Worm (Caenorhabditis elegans): ENCODE measurements around the gene K08D9.4.

Gene K08D9.4

ce11 chrV:3171625-3172024 is 28.6 kb downstream of the K08D9.4 start:
- TF ChIP-seq F10B5.3 (tag; optimal IDR thresholded peaks at IDR 0.05) (no peak), ceh-28 (tag; optimal IDR thresholded peaks at IDR 0.05) (peak; percentile 86)

- no peak for TF ChIP-seq nhr-48 (tag; optimal IDR thresholded peaks at IDR 0.05)
- TF ChIP-seq gei-8 (GFP tag; optimal IDR thresholded peaks at IDR 0.05): no peak
- TF ChIP-seq unc-130 (GFP tag; optimal IDR thresholded peaks at IDR 0.05): no peak
- TF ChIP-seq vab-7 (GFP tag; IDR thresholded peaks at IDR 0.05): no peak
- TF ChIP-seq zfp-3 (GFP tag; conservative IDR thresholded peaks at IDR 0.05): no peak
- no peak for TF ChIP-seq cey-2 (tag; optimal IDR thresholded peaks at IDR 0.05; ENCODE audit: borderline replicate concordance, insufficient read depth)
- TF ChIP-seq ztf-7 (tag; optimal IDR thresholded peaks at IDR 0.05): no peak
- no peak for TF ChIP-seq aly-2 (tag; optimal IDR thresholded peaks at IDR 0.05)
- no peak for TF ChIP-seq nhr-111 (GFP tag; optimal IDR thresholded peaks at IDR 0.05)
- no peak for TF ChIP-seq mxl-3 (GFP tag; optimal IDR thresholded peaks at IDR 0.05)
- no peak for TF ChIP-seq hif-1 (tag; optimal IDR thresholded peaks at IDR 0.05)
- TF ChIP-seq dmd-8 (GFP tag; IDR thresholded peaks at IDR 0.05): no peak
- TF ChIP-seq spr-3 (GFP tag; optimal IDR thresholded peaks at IDR 0.05): no peak
- TF ChIP-seq sdz-12 (GFP tag; optimal IDR thresholded peaks at IDR 0.05): no peak
Measured at ce11 chrV:3169838-3170237, 30.4 kb downstream of the K08D9.4 start, which contains the start of gene srbc-6. Gene srbc-6 (plus strand): TSS chrV:3170138.

DNA sequence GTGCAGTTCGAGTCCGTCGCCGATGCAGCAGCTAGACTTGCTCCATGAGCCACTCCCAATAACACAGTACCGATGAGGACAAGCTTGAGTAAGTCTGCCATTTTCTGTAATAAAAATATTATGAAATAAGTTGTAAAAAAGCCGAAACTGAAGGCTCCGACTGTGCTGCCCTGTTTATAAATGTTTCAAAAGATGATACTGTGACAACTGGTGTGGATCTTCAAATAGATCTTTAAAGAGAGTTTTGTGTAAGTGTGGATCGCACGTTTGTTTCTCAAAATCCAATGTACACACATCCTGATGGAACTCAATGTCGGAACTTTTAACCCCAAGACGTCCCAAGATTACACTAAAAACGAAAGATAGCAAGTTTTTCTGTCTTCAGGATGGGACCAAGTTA is 31.6 kb downstream of the K08D9.4 start, which contains the start of gene C36C5.15:
Gene C36C5.15, minus strand, starts transcription at position 101 of the 400 bp plus-strand sequence.
- no peak for TF ChIP-seq snpc-4 (tag; optimal IDR thresholded peaks at IDR 0.05)

DNA sequence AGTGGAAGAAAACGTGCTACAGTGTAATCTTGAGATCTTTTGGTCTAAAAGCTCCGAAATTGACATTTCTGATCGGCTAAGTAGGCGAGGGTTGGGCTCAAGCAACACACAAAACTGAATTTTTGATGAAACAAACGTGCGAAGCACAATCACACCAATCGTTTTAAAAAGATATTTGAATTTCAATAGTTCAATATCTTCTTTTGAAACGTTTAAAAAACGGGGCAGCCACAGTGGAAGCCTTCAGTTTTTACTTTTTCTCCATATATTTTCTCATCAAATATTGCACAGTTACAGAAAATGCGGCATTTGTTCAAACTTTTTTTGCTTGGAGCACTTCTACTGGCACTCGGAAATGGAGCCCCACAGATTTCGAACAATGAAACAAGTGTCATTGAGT is 34.0 kb downstream of the K08D9.4 start, which contains the start of gene C36C5.4:
Gene C36C5.4, plus strand, starts transcription at position 301 of the 400 bp plus-strand sequence.
- TF ChIP-seq ceh-44 (GFP tag; IDR thresholded peaks at IDR 0.05) (no peak), ztf-11 (tag; optimal IDR thresholded peaks at IDR 0.05) (no peak), cey-2 (tag; optimal IDR thresholded peaks at IDR 0.05; ENCODE audit: borderline replicate concordance, insufficient read depth) (no peak), ceh-28 (tag; optimal IDR thresholded peaks at IDR 0.05) (no peak), vab-7 (GFP tag; IDR thresholded peaks at IDR 0.05) (no peak), lin-13 (GFP tag; optimal IDR thresholded peaks at IDR 0.05) (no peak), daf-19 (GFP tag; conservative IDR thresholded peaks at IDR 0.05) (no peak)

ce11 chrV:3165438-3165837 is 34.8 kb downstream of the K08D9.4 start, which contains the start of gene C36C5.14:
Gene C36C5.14 (minus strand): TSS chrV:3165538.
- TF ChIP-seq hmg-1.1 (GFP tag; IDR thresholded peaks at IDR 0.05) (no peak), nhr-102 (tag; optimal IDR thresholded peaks at IDR 0.05) (no peak)

ce11 chrV:3163143-3163542 is 37.1 kb downstream of the K08D9.4 start:
- TF ChIP-seq ctbp-1 (GFP tag; IDR thresholded peaks at IDR 0.05): peak; percentile 47; the same call in 1 of the 2 replicates
- TF ChIP-seq egl-43 (GFP tag; IDR thresholded peaks at IDR 0.05): peak; percentile 80
- TF ChIP-seq mes-2 (tag; optimal IDR thresholded peaks at IDR 0.05; ENCODE audit: poor library complexity, severe bottlenecking): no peak
- no peak for TF ChIP-seq F37D6.2 (tag; optimal IDR thresholded peaks at IDR 0.05)
- TF ChIP-seq arid-1 (GFP tag; conservative IDR thresholded peaks at IDR 0.05): peak; percentile 51; the same call in 1 of the 2 replicates
- no peak for TF ChIP-seq daf-19 (GFP tag; conservative IDR thresholded peaks at IDR 0.05)
- TF ChIP-seq snpc-1.2 (GFP tag; IDR thresholded peaks at IDR 0.05): peak; percentile 86
- peak in 1 of 2 experiments; percentile 31; a peak in 1 of 4 replicates for TF ChIP-seq madf-5 (GFP tag; IDR thresholded peaks at IDR 0.05)
- no peak for TF ChIP-seq spr-3 (GFP tag; optimal IDR thresholded peaks at IDR 0.05)
- 0 out of 2 replicates have a peak, but pooled peaks have one; percentile 23 for TF ChIP-seq dmd-9 (GFP tag; IDR thresholded peaks at IDR 0.05)
- no peak for TF ChIP-seq ces-1 (GFP tag; optimal IDR thresholded peaks at IDR 0.05)
- no peak for TF ChIP-seq nhr-102 (tag; optimal IDR thresholded peaks at IDR 0.05)
- no peak for TF ChIP-seq nhr-48 (tag; optimal IDR thresholded peaks at IDR 0.05)
- TF ChIP-seq zip-11 (GFP tag; IDR thresholded peaks at IDR 0.05): no peak
- TF ChIP-seq lir-3 (tag; optimal IDR thresholded peaks at IDR 0.05): no peak
- TF ChIP-seq madf-9 (GFP tag; conservative IDR thresholded peaks at IDR 0.05): no peak
- TF ChIP-seq nhr-76 (tag; optimal IDR thresholded peaks at IDR 0.05): no peak
- TF ChIP-seq nhr-77 (tag; optimal IDR thresholded peaks at IDR 0.05): no peak
- no peak for TF ChIP-seq zip-2 (tag; optimal IDR thresholded peaks at IDR 0.05)
- no peak for TF ChIP-seq nhr-41 (GFP tag; IDR thresholded peaks at IDR 0.05)
- no peak for TF ChIP-seq ZK337.2 (GFP tag; IDR thresholded peaks at IDR 0.05)
- no peak for TF ChIP-seq nhr-6 (tag; optimal IDR thresholded peaks at IDR 0.05)
- TF ChIP-seq attf-4 (tag; optimal IDR thresholded peaks at IDR 0.05): no peak
